Worm (Caenorhabditis elegans) whole organism, early embryonic: ENCODE data around the gene T16G12.3.

Experiments used
- F13C5.2 ChIP-seq: sonication (generic microtip); optimal IDR thresholded peaks from 2 replicates; lab custom pipeline; 2017; ENCODE audit warnings: mild to moderate bottlenecking, missing genetic modification characterization, inconsistent platforms, missing compliant biosample characterization
- ama-1 ChIP-seq: fragments of 150-350 bp; optimal IDR thresholded peaks from 2 replicates; lab custom pipeline; 2014
- ceh-36 ChIP-seq: sonication (generic microtip); optimal IDR thresholded peaks from 2 replicates; lab custom pipeline; 2016; ENCODE audit warnings: missing genetic modification characterization, inconsistent platforms, missing compliant biosample characterization
- flt-1 ChIP-seq: fragments of 200-800 bp; sonication (Bioruptor generic); IDR thresholded peaks from 2 replicates; pipeline ENCODE4 v1.3.6; 2022; ENCODE audit warnings: missing genetic modification characterization, missing compliant biosample characterization
- hmg-4 ChIP-seq: fragments of 200-800 bp; sonication (Bioruptor generic); optimal IDR thresholded peaks from 2 replicates; lab custom pipeline; 2018; ENCODE audit warnings: mild to moderate bottlenecking, missing genetic modification characterization, missing compliant biosample characterization
- tbx-37 ChIP-seq: fragments of 200-800 bp; sonication (Bioruptor generic); conservative IDR thresholded peaks from 2 replicates; pipeline ENCODE4 v1.3.6; 2022; ENCODE audit warnings: missing genetic modification reagents, missing genetic modification characterization, missing compliant biosample characterization

ce11 chrIII:10085103-10085502 is 34.7 kb downstream of the T16G12.3 start, which contains the start of gene T16H12.13:
- no peak for TF ChIP-seq flt-1 (GFP tag; lab: Robert Waterston, UW)
- TF ChIP-seq hmg-4 (GFP tag; lab: Kevin White, UChicago): no peak
- TF ChIP-seq tbx-37 (GFP tag; lab: Robert Waterston, UW): no peak
- TF ChIP-seq F13C5.2 (tag; lab: Kevin White, UChicago): no peak
- no peak for TF ChIP-seq ama-1 (lab: Kevin White, UChicago)
- no peak for TF ChIP-seq ceh-36
